Fruit fly (Drosophila melanogaster): ENCODE measurements around the gene snRNP-U1-70K.
A peak's percentile ranks its signal among the peaks of the same experiment; 100 is the strongest.

The snRNP-U1-70K gene

dm6 chr2L:6950096-6950495, 21.4 kb downstream of the snRNP-U1-70K start, which contains the start of the genes Gas41 and SA1 (continued):
- peak; percentile 92 for TF ChIP-seq CG4617 (GFP tag; optimal IDR thresholded peaks at IDR 0.05; ENCODE audit: borderline replicate concordance)
- peak; percentile 92 for TF ChIP-seq Fer3 (tag; optimal IDR thresholded peaks at IDR 0.05)
- no peak for TF ChIP-seq tio (GFP tag; optimal IDR thresholded peaks at IDR 0.05)
- peak; percentile 18 for TF ChIP-seq Antp (GFP tag; optimal IDR thresholded peaks at IDR 0.05)
- peak; percentile 44 for TF ChIP-seq nom (GFP tag; optimal IDR thresholded peaks at IDR 0.05)
- peak; percentile 97 for TF ChIP-seq CG7928 (GFP tag; optimal IDR thresholded peaks at IDR 0.05)
- TF ChIP-seq CG2875 (GFP tag; optimal IDR thresholded peaks at IDR 0.05), result peak; percentile 60
- peak; percentile 67 for TF ChIP-seq pum (GFP tag; optimal IDR thresholded peaks at IDR 0.05)
- peak; percentile 92 for TF ChIP-seq stwl (tag; optimal IDR thresholded peaks at IDR 0.05)
- peak; percentile 58; the same call in 1 of the 2 replicates for TF ChIP-seq gt (GFP tag; IDR thresholded peaks at IDR 0.05)
- TF ChIP-seq CG3163 (GFP tag; optimal IDR thresholded peaks at IDR 0.05), result no peak
- TF ChIP-seq her (GFP tag; optimal IDR thresholded peaks at IDR 0.05), result no peak
- TF ChIP-seq CG32532 (GFP tag; IDR thresholded peaks at IDR 0.05), result peak; percentile 95
- TF ChIP-seq kay (GFP tag; optimal IDR thresholded peaks at IDR 0.05), result peak; percentile 67
- no peak for TF ChIP-seq CkIIα-i1 (GFP tag; IDR thresholded peaks at IDR 0.05)
- peak; percentile 56 for TF ChIP-seq salm (tag; optimal IDR thresholded peaks at IDR 0.05)
- peak; percentile 71 for TF ChIP-seq BtbVII (GFP tag; optimal IDR thresholded peaks at IDR 0.05)
- TF ChIP-seq mld (GFP tag; IDR thresholded peaks at IDR 0.05; ENCODE audit: partially characterized antibody), result peak; percentile 48; the same call in 1 of the 3 replicates
- TF ChIP-seq CG9215 (GFP tag; IDR thresholded peaks at IDR 0.05), result peak; percentile 89
- TF ChIP-seq CG17385 (GFP tag; optimal IDR thresholded peaks at IDR 0.05), result peak; percentile 99
- no peak for TF ChIP-seq sc (optimal IDR thresholded peaks at IDR 0.05)
- TF ChIP-seq sc (GFP tag; optimal IDR thresholded peaks at IDR 0.05), result peak; percentile 84
- peak; percentile 72 for TF ChIP-seq cwo (GFP tag; optimal IDR thresholded peaks at IDR 0.05)
- peak; percentile 68 for TF ChIP-seq twi (tag; optimal IDR thresholded peaks at IDR 0.05)
- TF ChIP-seq CG13123 (GFP tag; optimal IDR thresholded peaks at IDR 0.05), result peak; percentile 15
- TF ChIP-seq Ssrp (tag; optimal IDR thresholded peaks at IDR 0.05), result peak; percentile 89
- peak; percentile 64 for TF ChIP-seq CG6683 (GFP tag; optimal IDR thresholded peaks at IDR 0.05)
- peak; percentile 59; the same call in 1 of the 3 replicates for TF ChIP-seq Doc3 (GFP tag; IDR thresholded peaks at IDR 0.05; ENCODE audit: partially characterized antibody)
- TF ChIP-seq lov (optimal IDR thresholded peaks at IDR 0.05), result no peak
- TF ChIP-seq lov (GFP tag; IDR thresholded peaks at IDR 0.05), result 0 out of 3 replicates have a peak, but pooled peaks have one; percentile 65
- TF ChIP-seq Abd-B (GFP tag; optimal IDR thresholded peaks at IDR 0.05), result no peak
- no peak for TF ChIP-seq luna (GFP tag; optimal IDR thresholded peaks at IDR 0.05)
- TF ChIP-seq Sry-δ (GFP tag; optimal IDR thresholded peaks at IDR 0.05), result peak; percentile 95
- no peak for TF ChIP-seq CG16779 (GFP tag; IDR thresholded peaks at IDR 0.05)
- no peak for TF ChIP-seq grn (GFP tag; optimal IDR thresholded peaks at IDR 0.05)
- no peak for TF ChIP-seq CG11560 (tag; IDR thresholded peaks at IDR 0.05)
- no peak for TF ChIP-seq CG15073 (GFP tag; optimal IDR thresholded peaks at IDR 0.05)
- TF ChIP-seq zfh2 (GFP tag; optimal IDR thresholded peaks at IDR 0.05), result peak; percentile 74
- peak; percentile 90 for TF ChIP-seq CG13287 (GFP tag; IDR thresholded peaks at IDR 0.05; ENCODE audit: partially characterized antibody)
- peak; percentile 41 for TF ChIP-seq gro (GFP tag; optimal IDR thresholded peaks at IDR 0.05)
- TF ChIP-seq ato (GFP tag; IDR thresholded peaks at IDR 0.05; ENCODE audit: partially characterized antibody), result peak; percentile 57; the same call in 1 of the 2 replicates
- peak; percentile 92 for TF ChIP-seq CG2889 (GFP tag; IDR thresholded peaks at IDR 0.05)
- peak; percentile 78 for TF ChIP-seq CG9437 (GFP tag; optimal IDR thresholded peaks at IDR 0.05)
- no peak for TF ChIP-seq rib (GFP tag; IDR thresholded peaks at IDR 0.05)
- peak; percentile 70 for TF ChIP-seq HLH4C (GFP tag; IDR thresholded peaks at IDR 0.05; ENCODE audit: partially characterized antibody)
- no peak for TF ChIP-seq Usf (GFP tag; optimal IDR thresholded peaks at IDR 0.05)
- no peak for TF ChIP-seq Elba2 (GFP tag; optimal IDR thresholded peaks at IDR 0.05)
- peak; percentile 98 for TF ChIP-seq CG12391 (tag; optimal IDR thresholded peaks at IDR 0.05)
- peak; percentile 30 for TF ChIP-seq CG12155 (GFP tag; optimal IDR thresholded peaks at IDR 0.05)
- TF ChIP-seq az2 (GFP tag; optimal IDR thresholded peaks at IDR 0.05), result peak; percentile 70
- peak; percentile 10 for TF ChIP-seq CG1647 (GFP tag; optimal IDR thresholded peaks at IDR 0.05)
